Worm (Caenorhabditis elegans): ENCODE data around the gene rml-3.

- TF ChIP-seq nhr-28 (tag; optimal IDR thresholded peaks at IDR 0.05) (no peak), nhr-76 (tag; optimal IDR thresholded peaks at IDR 0.05) (no peak), nhr-67 (tag; optimal IDR thresholded peaks at IDR 0.05) (no peak), ama-1 (optimal IDR thresholded peaks at IDR 0.05) (peak; percentile 53)
These were observed 40.8 kb upstream of the rml-3 start, which contains the start of gene col-166 for ce11 chrX:6279625-6280024.

Data from whole organism, L3 larva.